Worm (Caenorhabditis elegans): Measurements from ENCODE around the gene fbxb-92.
A peak's percentile ranks its signal among the peaks of the same experiment; 100 is the strongest.
"Not testable (repeated sequence)": the region's sequence is repeated elsewhere in the genome, so short reads cannot be mapped to it uniquely, and the experiment has no call there.

The fbxb-92 gene

ce11 chrII:3761599-3761998, 14.3 kb upstream of the fbxb-92 start, which contains the start of gene T24E12.6:
Gene T24E12.6 (minus strand): TSS chrII:3761699.
- TF ChIP-seq die-1 (tag; optimal IDR thresholded peaks at IDR 0.05); D2030.7 (GFP tag; IDR thresholded peaks at IDR 0.05); snpc-1.1 (tag; optimal IDR thresholded peaks at IDR 0.05; ENCODE audit: insufficient read depth): not testable (repeated sequence)

DNA sequence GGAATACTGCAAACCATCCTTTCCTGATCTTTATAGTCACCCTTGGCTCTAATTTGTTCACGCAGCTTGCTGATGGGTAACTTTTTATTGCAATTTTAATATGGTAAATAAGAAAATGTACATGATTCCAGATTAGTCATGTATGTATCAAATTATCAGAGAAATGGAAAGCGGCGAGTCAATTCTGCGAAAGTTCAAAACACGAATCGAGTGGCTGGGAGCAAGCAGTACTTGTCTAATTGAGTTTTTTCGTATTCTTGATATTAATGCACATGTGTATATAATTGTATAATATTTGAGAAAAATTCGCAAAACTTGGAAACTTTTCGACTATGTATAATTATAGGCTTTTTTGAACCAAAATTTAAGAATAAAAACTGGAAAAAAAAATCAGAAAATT, 11.7 kb upstream of the fbxb-92 start, which contains the start of gene T24E12.12:
TSS of gene T24E12.12 (plus strand) at position 281 of the 400 bp plus-strand sequence.
- TF ChIP-seq lin-26 (GFP tag; IDR thresholded peaks at IDR 0.05): no peak

DNA sequence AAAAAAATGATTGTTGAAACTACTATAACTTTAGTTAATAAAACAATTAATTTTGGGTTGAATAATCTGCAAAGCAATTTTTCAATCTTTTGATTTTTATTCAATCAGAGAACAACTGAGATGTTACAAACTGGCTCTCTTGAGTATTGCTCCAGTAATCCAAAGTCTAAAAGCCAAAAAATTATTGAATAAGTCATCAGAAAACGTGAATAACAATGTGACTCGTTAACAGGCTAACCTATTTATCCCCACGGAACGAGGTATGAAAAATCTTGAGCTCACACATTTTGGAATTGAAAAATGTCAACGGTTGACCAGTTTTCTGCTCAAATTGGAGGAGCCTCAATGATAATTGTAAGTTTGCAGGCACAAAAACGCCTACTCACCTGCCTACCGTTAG, 10.2 kb upstream of the fbxb-92 start, which contains the start of gene srx-111:
TSS of gene srx-111 (plus strand) at position 301 of the 400 bp plus-strand sequence.
- no peak for TF ChIP-seq F55B11.4 (tag; optimal IDR thresholded peaks at IDR 0.05; ENCODE audit: borderline replicate concordance, insufficient read depth)
- TF ChIP-seq F23B12.7 (tag; optimal IDR thresholded peaks at IDR 0.05; ENCODE audit: insufficient read depth): no peak
- TF ChIP-seq ztf-6 (GFP tag; IDR thresholded peaks at IDR 0.05): no peak
- no peak for TF ChIP-seq ZK185.1 (tag; optimal IDR thresholded peaks at IDR 0.05; ENCODE audit: poor library complexity, severe bottlenecking)

DNA sequence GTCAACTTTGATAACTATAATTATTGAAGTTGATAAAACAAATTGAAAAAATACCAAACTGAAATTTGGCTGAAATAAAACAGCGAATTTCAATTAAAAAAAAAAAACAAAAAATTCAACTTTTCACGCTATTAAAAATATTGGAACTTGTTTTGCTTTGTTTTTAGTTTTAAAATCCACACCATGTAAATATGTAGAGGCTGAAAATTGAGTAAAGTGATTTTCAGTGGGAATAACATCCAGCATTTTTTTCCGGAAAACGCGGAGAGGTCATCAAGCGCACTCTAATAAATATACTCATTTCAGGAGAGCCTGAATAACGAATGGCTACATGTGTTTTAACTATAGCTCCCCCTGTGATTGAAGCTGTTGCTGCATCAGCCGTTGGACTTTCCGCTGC, 6.3 kb upstream of the fbxb-92 start, which contains the start of gene rcd-1:
TSS of gene rcd-1 (plus strand) at position 301 of the 400 bp plus-strand sequence.
- TF ChIP-seq unc-130 (GFP tag; optimal IDR thresholded peaks at IDR 0.05) (no peak), bed-1 (GFP tag; IDR thresholded peaks at IDR 0.05) (0 out of 2 replicates have a peak, but pooled peaks have one; percentile 20)

DNA sequence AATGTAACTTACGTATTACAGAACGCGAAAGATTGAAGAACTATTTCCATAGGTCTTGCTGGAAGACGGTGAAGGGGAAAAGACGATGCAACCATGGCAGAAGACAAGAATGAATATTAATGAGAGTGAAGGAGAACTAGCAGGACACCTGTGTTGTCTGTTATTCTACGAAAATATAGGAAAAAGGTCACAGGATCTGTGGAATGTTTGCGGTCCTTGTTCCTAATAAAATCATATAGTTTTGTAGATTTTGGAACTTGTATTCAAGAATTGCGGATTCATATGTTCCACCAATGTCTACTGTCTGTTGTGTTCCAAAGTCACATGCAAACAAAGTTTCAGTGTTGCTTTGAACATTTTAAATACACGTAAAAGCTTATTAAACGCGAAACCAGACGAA, 4.9 kb upstream of the fbxb-92 start, which contains the start of gene sdz-11:
TSS of gene sdz-11 (minus strand) at position 101 of the 400 bp plus-strand sequence.
- no peak for TF ChIP-seq F52B5.7 (tag; optimal IDR thresholded peaks at IDR 0.05)
- TF ChIP-seq pbrm-1 (GFP tag; IDR thresholded peaks at IDR 0.05): no peak
- no peak for TF ChIP-seq F10E7.11 (tag; optimal IDR thresholded peaks at IDR 0.05)
- TF ChIP-seq akir-1 (GFP tag; optimal IDR thresholded peaks at IDR 0.05): no peak
- no peak for TF ChIP-seq ceh-40 (GFP tag; IDR thresholded peaks at IDR 0.05)
- TF ChIP-seq Y53G8AR.9 (GFP tag; conservative IDR thresholded peaks at IDR 0.05): no peak

DNA sequence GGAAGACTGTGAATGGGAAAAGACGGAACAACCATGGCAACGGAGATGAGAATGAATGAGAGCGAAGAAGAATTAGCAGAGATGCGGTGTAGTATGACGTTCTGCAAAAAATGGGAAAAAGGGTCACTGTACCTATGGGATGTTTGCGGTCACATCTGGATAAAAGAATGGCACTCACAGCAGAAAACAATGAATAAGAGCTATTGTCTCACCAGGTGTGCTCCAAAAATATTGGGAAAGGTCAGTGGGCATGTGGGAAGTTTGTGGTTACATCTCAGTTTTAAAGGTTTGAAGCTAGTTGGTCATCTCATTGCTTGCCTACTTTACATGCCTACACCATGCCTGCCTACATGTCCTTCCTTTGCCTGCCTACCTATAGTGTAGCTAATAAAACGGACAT, 3.4 kb upstream of the fbxb-92 start, which contains the start of gene fbxb-91:
TSS of gene fbxb-91 (minus strand) at position 101 of the 400 bp plus-strand sequence.
- TF ChIP-seq nfya-1 (tag; optimal IDR thresholded peaks at IDR 0.05; ENCODE audit: borderline replicate concordance, insufficient read depth) (no peak), K11D2.4 (GFP tag; IDR thresholded peaks at IDR 0.05) (no peak), zim-3 (tag; optimal IDR thresholded peaks at IDR 0.05) (no peak), egrh-3 (GFP tag; IDR thresholded peaks at IDR 0.05) (no peak), rpc-1 (optimal IDR thresholded peaks at IDR 0.05) (no peak), rpc-1 (tag; optimal IDR thresholded peaks at IDR 0.05) (no peak), nhr-27 (tag; optimal IDR thresholded peaks at IDR 0.05) (no peak), C06A6.2 (GFP tag; conservative IDR thresholded peaks at IDR 0.05) (no peak), nhr-120 (GFP tag; IDR thresholded peaks at IDR 0.05) (no peak)

DNA sequence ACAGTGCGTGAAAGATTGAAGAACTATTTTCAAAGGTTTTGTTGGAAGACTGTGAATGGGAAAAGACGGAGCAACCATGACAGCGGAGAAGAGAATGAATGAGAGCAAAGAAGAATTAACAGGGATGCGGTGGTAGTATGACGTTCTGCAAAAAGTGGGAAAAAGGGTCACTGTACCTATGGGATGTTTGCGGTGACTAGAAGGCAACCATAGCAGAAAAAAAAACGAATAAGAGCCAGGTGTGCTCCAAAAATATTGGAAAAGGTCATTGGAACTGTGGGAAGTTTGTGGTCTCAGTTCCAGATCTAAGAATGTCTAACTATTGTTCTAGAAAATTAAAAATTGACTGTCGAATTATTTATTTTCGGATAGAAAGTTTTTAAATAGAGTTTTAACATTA, 1.4 kb upstream of the fbxb-92 start, which contains the start of gene fbxb-90:
TSS of gene fbxb-90 (minus strand) at position 101 of the 400 bp plus-strand sequence.
- TF ChIP-seq B0336.3 (GFP tag; IDR thresholded peaks at IDR 0.05) (no peak), fkh-3 (tag; optimal IDR thresholded peaks at IDR 0.05) (no peak), F10E7.11 (tag; optimal IDR thresholded peaks at IDR 0.05) (no peak), hlh-12 (tag; optimal IDR thresholded peaks at IDR 0.05) (no peak)
